Fruit fly (Drosophila melanogaster): ENCODE results near the gene SkpC.

The SkpC gene

DNA sequence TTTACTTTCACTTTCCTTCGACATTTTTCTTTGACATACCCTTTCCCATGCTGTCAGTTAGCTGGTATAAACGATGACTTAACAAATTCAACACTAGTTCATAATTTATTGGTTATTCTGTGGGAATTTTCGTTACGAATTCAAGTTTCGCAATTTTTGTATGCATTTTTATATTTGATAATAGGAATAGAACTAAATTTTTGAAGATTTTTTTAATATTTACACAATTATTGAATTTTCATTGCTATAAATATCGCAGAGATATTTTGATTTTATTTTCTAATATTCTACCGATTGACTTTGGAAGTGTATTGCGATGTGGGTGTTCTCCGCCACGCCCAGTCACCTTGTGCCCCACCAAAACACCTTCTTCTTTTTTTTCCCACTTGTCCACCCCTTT lies 9.7 kb upstream of the SkpC start:
- TF ChIP-seq ss (GFP tag; optimal IDR thresholded peaks at IDR 0.05) (no peak), salr (GFP tag; optimal IDR thresholded peaks at IDR 0.05) (no peak), CG15336 (GFP tag; IDR thresholded peaks at IDR 0.05) (no peak), CG10669 (GFP tag; optimal IDR thresholded peaks at IDR 0.05) (no peak), Sox102F (GFP tag; optimal IDR thresholded peaks at IDR 0.05) (no peak), CG11762 (GFP tag; optimal IDR thresholded peaks at IDR 0.05; ENCODE audit: insufficient read depth) (no peak), CG9139 (GFP tag; optimal IDR thresholded peaks at IDR 0.05) (no peak), Sox14 (GFP tag; optimal IDR thresholded peaks at IDR 0.05) (no peak), spab (GFP tag; optimal IDR thresholded peaks at IDR 0.05) (no peak), CG16779 (tag; optimal IDR thresholded peaks at IDR 0.05) (no peak), Eip78C (GFP tag) (no peak), Sox15 (GFP tag; optimal IDR thresholded peaks at IDR 0.05) (no peak)

DNA sequence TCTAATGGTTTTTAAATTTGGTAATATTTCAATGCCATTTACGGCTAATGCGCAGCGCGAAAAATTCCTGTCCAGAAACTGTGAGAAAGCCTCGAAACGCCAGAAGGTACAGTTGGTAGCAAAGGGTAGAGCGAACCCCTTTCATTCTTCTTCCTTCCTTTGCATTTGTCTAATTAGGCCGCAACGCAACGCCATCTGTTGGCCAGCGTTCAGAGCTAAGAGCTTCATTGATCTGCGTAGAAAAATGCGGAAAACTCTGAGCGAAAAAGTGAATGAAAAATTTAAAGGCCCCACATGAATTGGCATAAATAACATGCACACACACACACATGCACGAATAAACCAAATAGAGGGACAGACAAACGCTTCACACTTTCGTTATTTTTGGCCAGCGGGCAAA lies 4.8 kb upstream of the SkpC start:
- TF ChIP-seq achi (GFP tag; optimal IDR thresholded peaks at IDR 0.05) (no peak), Lpt (GFP tag; optimal IDR thresholded peaks at IDR 0.05) (no peak), vri (GFP tag; optimal IDR thresholded peaks at IDR 0.05) (no peak), CG6792 (GFP tag; optimal IDR thresholded peaks at IDR 0.05) (no peak), CG10631 (GFP tag; optimal IDR thresholded peaks at IDR 0.05) (no peak), CG4318 (GFP tag; optimal IDR thresholded peaks at IDR 0.05) (no peak), svp (GFP tag) (no peak), Ets96B (tag; optimal IDR thresholded peaks at IDR 0.05) (no peak), CG8632 (GFP tag; optimal IDR thresholded peaks at IDR 0.05) (no peak), CG1621 (tag; optimal IDR thresholded peaks at IDR 0.05) (no peak), Smox (GFP tag; optimal IDR thresholded peaks at IDR 0.05) (no peak)

DNA sequence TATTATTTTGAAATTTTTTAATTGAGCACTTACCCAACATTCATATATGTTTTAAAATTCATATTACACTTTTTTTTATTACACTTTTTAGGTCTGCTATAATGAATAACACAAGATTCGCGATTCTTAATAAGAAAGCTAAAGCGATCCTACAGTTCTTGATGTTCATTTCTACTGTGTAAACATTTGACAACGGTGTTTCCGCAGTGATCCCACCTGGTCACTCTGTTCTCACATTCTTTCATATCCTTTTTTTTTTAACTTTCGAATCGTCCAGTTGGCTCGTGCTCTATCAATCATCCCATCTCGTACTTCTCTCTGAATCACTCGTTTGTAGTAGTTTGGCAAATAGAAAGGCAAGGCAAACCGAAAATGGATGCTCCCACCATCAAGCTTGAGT lies 3.4 kb upstream of the SkpC start, which contains the start of gene SkpD:
TSS of gene SkpD (plus strand) at position 301 of the 400 bp plus-strand sequence.
- TF ChIP-seq CG6163 (GFP tag; IDR thresholded peaks at IDR 0.05) (no peak), achi (GFP tag; optimal IDR thresholded peaks at IDR 0.05) (no peak), CG16779 (tag; optimal IDR thresholded peaks at IDR 0.05) (no peak), CG8119 (GFP tag; IDR thresholded peaks at IDR 0.05) (no peak), Lpt (GFP tag; optimal IDR thresholded peaks at IDR 0.05) (no peak), CG6854 (GFP tag; optimal IDR thresholded peaks at IDR 0.05) (no peak), CG34406 (GFP tag; optimal IDR thresholded peaks at IDR 0.05) (no peak), acj6 (GFP tag; optimal IDR thresholded peaks at IDR 0.05) (no peak), CG3919 (GFP tag; optimal IDR thresholded peaks at IDR 0.05) (no peak), OdsH (GFP tag; optimal IDR thresholded peaks at IDR 0.05) (no peak), CG3032 (tag; optimal IDR thresholded peaks at IDR 0.05) (no peak), Hr38 (GFP tag; optimal IDR thresholded peaks at IDR 0.05) (no peak), Eip75B (GFP tag; optimal IDR thresholded peaks at IDR 0.05) (no peak), fkh (GFP tag; optimal IDR thresholded peaks at IDR 0.05) (no peak), CG10631 (GFP tag; optimal IDR thresholded peaks at IDR 0.05) (no peak), CG9139 (GFP tag; optimal IDR thresholded peaks at IDR 0.05) (no peak), Met (GFP tag; optimal IDR thresholded peaks at IDR 0.05) (no peak), Sox102F (GFP tag; optimal IDR thresholded peaks at IDR 0.05) (no peak)

DNA sequence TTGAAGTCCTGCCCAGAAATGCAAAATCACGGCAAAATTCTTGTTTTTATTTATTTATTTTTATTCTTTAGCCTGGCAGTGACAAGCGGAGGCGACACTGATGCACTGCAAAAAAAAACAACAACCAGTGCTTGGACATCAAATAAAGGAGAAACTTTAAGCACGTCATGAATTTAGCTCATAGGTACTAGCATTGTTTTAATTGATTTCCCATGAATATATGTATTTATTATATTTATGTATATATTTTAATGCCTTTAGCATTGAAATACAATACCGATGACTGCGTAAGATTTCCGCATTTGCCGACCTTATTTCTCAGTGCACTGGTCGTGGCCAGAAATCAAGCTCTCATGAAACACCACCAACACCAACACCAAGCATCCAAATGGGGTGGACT lies 2.7 kb downstream of the SkpC start:
- TF ChIP-seq CG6163 (GFP tag; IDR thresholded peaks at IDR 0.05) (no peak), esn (GFP tag; optimal IDR thresholded peaks at IDR 0.05) (no peak), OdsH (GFP tag; optimal IDR thresholded peaks at IDR 0.05) (no peak), CG7368 (GFP tag; optimal IDR thresholded peaks at IDR 0.05) (no peak), ss (GFP tag; optimal IDR thresholded peaks at IDR 0.05) (no peak), Eip93F (GFP tag; optimal IDR thresholded peaks at IDR 0.05) (no peak), Lpt (GFP tag; optimal IDR thresholded peaks at IDR 0.05) (no peak), dsx (GFP tag; optimal IDR thresholded peaks at IDR 0.05; ENCODE audit: poor library complexity, severe bottlenecking) (no peak)

Measured in whole organism, prepupa.